Worm (Caenorhabditis elegans) whole organism, L4/young adult: Measurements from ENCODE around the gene sre-36.

Experiments
- W03F9.2 ChIP-seq: fragments of 150-350 bp; optimal IDR thresholded peaks from 2 replicates; lab custom pipeline; 2014; ENCODE audit warnings: missing biosample characterization, missing genetic modification characterization
- dao-5 ChIP-seq: sonication (generic microtip); optimal IDR thresholded peaks from 2 replicates; lab custom pipeline; 2016; ENCODE audit warnings: missing genotype, missing genetic modification characterization, moderate library complexity, missing compliant biosample characterization
- him-1 ChIP-seq: sonication (generic microtip); optimal IDR thresholded peaks from 2 replicates; lab custom pipeline; 2016; ENCODE audit warnings: missing genotype, missing genetic modification reagents, missing genetic modification characterization, missing compliant biosample characterization

DNA sequence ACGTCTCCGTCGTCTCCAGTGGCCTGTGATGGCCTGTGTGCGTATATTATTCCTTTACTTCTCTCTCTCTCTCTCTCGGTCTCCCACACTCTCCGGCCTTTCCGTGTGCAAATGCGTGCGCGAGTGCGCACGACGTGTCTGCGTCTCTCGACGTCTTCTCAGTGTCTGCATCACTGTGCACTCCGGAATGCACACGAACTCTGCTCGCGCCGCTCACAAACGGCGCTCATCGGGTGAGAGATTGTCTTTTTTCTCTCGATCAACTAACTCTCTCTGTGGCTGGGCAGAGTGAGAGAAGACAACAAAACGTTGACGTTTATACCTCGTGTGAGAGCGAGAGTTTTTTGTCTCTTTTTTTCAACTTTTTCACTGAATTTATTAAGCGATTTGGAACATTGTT lies 43.5 kb upstream of the sre-36 start:
- TF ChIP-seq him-1 (tag; lab: Kevin White, UChicago) (peak; percentile 86), W03F9.2 (tag; lab: Kevin White, UChicago) (peak; percentile 64), dao-5 (tag; lab: Kevin White, UChicago) (no peak)
